In the genomic region with DNA sequence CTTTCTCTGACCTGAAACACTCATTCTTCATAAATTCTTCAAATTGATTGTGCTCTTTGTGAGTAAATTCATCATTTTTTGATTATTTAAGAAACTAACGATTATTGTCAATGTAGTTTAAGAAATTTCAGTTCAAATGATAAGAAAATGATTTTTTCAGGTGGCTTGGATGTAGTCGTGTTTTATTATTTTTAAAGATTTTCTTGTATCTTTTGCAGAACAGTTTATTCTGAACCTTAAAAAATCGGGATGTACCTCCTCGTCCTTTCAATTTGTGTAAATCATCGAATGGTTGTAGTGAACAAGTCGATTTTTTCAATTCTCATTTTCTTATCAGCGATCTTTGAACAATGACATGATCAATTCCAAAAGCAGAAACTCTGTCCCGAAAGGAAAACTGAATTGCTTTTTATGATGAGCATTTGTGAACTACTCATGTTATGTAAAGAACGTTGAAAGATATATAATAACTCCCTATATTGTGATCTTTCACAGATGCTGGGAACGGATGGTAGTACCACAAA, we compare ENCODE assay signal across 4 worm cellular contexts.
TF ChIP-seq lines count a peak whose summit lies in the region.

A gene (minus strand): TSS at position 51 of the 524 bp plus-strand sequence.

TF ChIP-seq in whole organism, L2 larva, 48 proteins besides CTCF, POLR2A, EP300 and RAD21:
- no peak for TF ChIP-seq ceh-82 (tag; optimal IDR thresholded peaks at IDR 0.05; lab: Kevin White, UChicago)
- TF ChIP-seq unc-62 (GFP tag; optimal IDR thresholded peaks at IDR 0.05; lab: Kevin White, UChicago): no peak
- peak; percentile 27 for TF ChIP-seq fos-1 (tag; optimal IDR thresholded peaks at IDR 0.05; lab: Kevin White, UChicago)
- no peak for TF ChIP-seq nhr-237 (tag; optimal IDR thresholded peaks at IDR 0.05; lab: Kevin White, UChicago)
- TF ChIP-seq nhr-129 (tag; optimal IDR thresholded peaks at IDR 0.05; lab: Kevin White, UChicago): no peak
- no peak for TF ChIP-seq F13H6.1 (tag; optimal IDR thresholded peaks at IDR 0.05; lab: Kevin White, UChicago)

TF ChIP-seq in whole organism, L3 larva, 47 proteins besides CTCF, POLR2A, EP300 and RAD21:
- TF ChIP-seq ama-1 (optimal IDR thresholded peaks at IDR 0.05; lab: Kevin White, UChicago) (no peak), pqm-1 (tag; optimal IDR thresholded peaks at IDR 0.05; lab: Kevin White, UChicago) (peak; percentile 37), fkh-10 (GFP tag; optimal IDR thresholded peaks at IDR 0.05; lab: Kevin White, UChicago) (no peak), nhr-25 (tag; optimal IDR thresholded peaks at IDR 0.05; lab: Kevin White, UChicago) (no peak), elt-2 (tag; optimal IDR thresholded peaks at IDR 0.05; lab: Kevin White, UChicago) (peak; percentile 57), unc-39 (tag; optimal IDR thresholded peaks at IDR 0.05; lab: Kevin White, UChicago) (no peak), elt-3 (tag; optimal IDR thresholded peaks at IDR 0.05; lab: Kevin White, UChicago) (no peak), nhr-67 (tag; optimal IDR thresholded peaks at IDR 0.05; lab: Kevin White, UChicago) (no peak)

TF ChIP-seq in whole organism, L4 larva, 104 proteins besides CTCF, POLR2A, EP300 and RAD21:
- TF ChIP-seq madf-5 (GFP tag; IDR thresholded peaks at IDR 0.05; lab: Robert Waterston, UW) (no peak), fos-1 (tag; optimal IDR thresholded peaks at IDR 0.05; lab: Kevin White, UChicago) (no peak), pha-4 (GFP tag; IDR thresholded peaks at IDR 0.05; lab: Robert Waterston, UW) (no peak), pha-4 (tag; optimal IDR thresholded peaks at IDR 0.05; lab: Kevin White, UChicago) (no peak), F10B5.3 (tag; optimal IDR thresholded peaks at IDR 0.05; lab: Kevin White, UChicago) (no peak), F49E8.2 (tag; optimal IDR thresholded peaks at IDR 0.05; lab: Kevin White, UChicago; ENCODE audit: borderline replicate concordance) (no peak), lin-29 (GFP tag; IDR thresholded peaks at IDR 0.05; lab: Robert Waterston, UW) (no peak), unc-39 (tag; optimal IDR thresholded peaks at IDR 0.05; lab: Kevin White, UChicago) (no peak), nhr-77 (tag; optimal IDR thresholded peaks at IDR 0.05; lab: Kevin White, UChicago) (peak; percentile 16), lin-39 (tag; optimal IDR thresholded peaks at IDR 0.05; lab: Kevin White, UChicago) (no peak), aha-1 (tag; lab: Kevin White, UChicago) (peak; percentile 31), pqm-1 (tag; optimal IDR thresholded peaks at IDR 0.05; lab: Kevin White, UChicago) (peak; percentile 1), sdz-12 (GFP tag; optimal IDR thresholded peaks at IDR 0.05; lab: Kevin White, UChicago) (no peak), nhr-28 (tag; optimal IDR thresholded peaks at IDR 0.05; lab: Kevin White, UChicago) (peak; percentile 44), ceh-28 (tag; optimal IDR thresholded peaks at IDR 0.05; lab: Kevin White, UChicago) (no peak), ZK546.5 (tag; optimal IDR thresholded peaks at IDR 0.05; lab: Kevin White, UChicago) (no peak), lin-1 (GFP tag; IDR thresholded peaks at IDR 0.05; lab: Robert Waterston, UW) (no peak), saeg-2 (GFP tag; IDR thresholded peaks at IDR 0.05; lab: Robert Waterston, UW) (no peak), dmd-8 (GFP tag; IDR thresholded peaks at IDR 0.05; lab: Robert Waterston, UW) (no peak), zfp-2 (tag; optimal IDR thresholded peaks at IDR 0.05; lab: Kevin White, UChicago) (no peak), zip-2 (tag; optimal IDR thresholded peaks at IDR 0.05; lab: Kevin White, UChicago) (no peak)

TF ChIP-seq in whole organism, young adult, 124 proteins besides CTCF, POLR2A, EP300 and RAD21:
- no peak for TF ChIP-seq mel-28 (tag; optimal IDR thresholded peaks at IDR 0.05; lab: Kevin White, UChicago; ENCODE audit: borderline replicate concordance)
- peak; percentile 61 for TF ChIP-seq nhr-80 (tag; optimal IDR thresholded peaks at IDR 0.05; lab: Kevin White, UChicago)
- TF ChIP-seq atf-7 (tag; optimal IDR thresholded peaks at IDR 0.05; lab: Kevin White, UChicago): no peak
- no peak for TF ChIP-seq ztf-18 (tag; optimal IDR thresholded peaks at IDR 0.05; lab: Kevin White, UChicago)
